Worm (Caenorhabditis elegans) whole organism, mixed stage, embryonic: ENCODE measurements around the gene Y105C5A.26.
"Not testable (repeated sequence)": the region's sequence is repeated elsewhere in the genome, so short reads cannot be mapped to it uniquely, and the experiment has no call there.

Experiments
- ces-1 ChIP-seq: fragments of 150-350 bp; optimal IDR thresholded peaks from 2 replicates; lab custom pipeline; 2014; ENCODE audit warnings: missing biosample characterization, missing genetic modification reagents, missing genetic modification characterization
- elt-1 ChIP-seq: sonication (generic microtip); optimal IDR thresholded peaks from 2 replicates; lab custom pipeline; 2017; ENCODE audit warnings: missing genetic modification characterization, mild to moderate bottlenecking, missing compliant biosample characterization, antibody characterized with exemption, moderate library complexity, borderline replicate concordance; ENCODE audit not compliant: insufficient read depth
- flh-1 ChIP-seq: fragments of 200-800 bp; sonication (Bioruptor generic); optimal IDR thresholded peaks from 2 replicates; lab custom pipeline; 2018; ENCODE audit warnings: mild to moderate bottlenecking, missing genetic modification characterization, moderate library complexity, missing compliant biosample characterization
- mep-1 ChIP-seq: fragments of 150-350 bp; optimal IDR thresholded peaks from 2 replicates; lab custom pipeline; 2017; ENCODE audit warnings: missing biosample characterization, missing genetic modification reagents, missing genetic modification characterization, inconsistent platforms
- nhr-237 ChIP-seq: fragments of 150-350 bp; optimal IDR thresholded peaks from 2 replicates; lab custom pipeline; 2014; ENCODE audit warnings: missing biosample characterization, missing genetic modification characterization
- nhr-76 ChIP-seq: sonication (generic microtip); optimal IDR thresholded peaks from 2 replicates; lab custom pipeline; 2017; ENCODE audit warnings: missing biosample characterization, missing genetic modification characterization
- pha-4 ChIP-seq: fragments of 150-350 bp; optimal IDR thresholded peaks from 2 replicates; lab custom pipeline; 2018; ENCODE audit warnings: missing biosample characterization, missing genetic modification reagents, missing genetic modification characterization
- unc-39 ChIP-seq: fragments of 150-350 bp; optimal IDR thresholded peaks from 2 replicates; lab custom pipeline; 2014; ENCODE audit warnings: missing biosample characterization, missing genetic modification characterization
- unc-62 ChIP-seq: fragments of 150-350 bp; optimal IDR thresholded peaks from 2 replicates; lab custom pipeline; 2014; ENCODE audit warnings: missing biosample characterization, missing genetic modification reagents, missing genetic modification characterization

- TF ChIP-seq mep-1 (tag; lab: Kevin White, UChicago); pha-4 (tag; lab: Kevin White, UChicago); nhr-237 (tag; lab: Kevin White, UChicago); elt-1 (tag; lab: Kevin White, UChicago); ces-1; unc-39 (tag; lab: Kevin White, UChicago); flh-1 (GFP tag; lab: Kevin White, UChicago); nhr-76 (tag; lab: Kevin White, UChicago); unc-62 (GFP tag; lab: Kevin White, UChicago): not testable (repeated sequence)
These were observed at the start of gene Y105C5A.26 for ce11 chrIV:15681445-15681844.
